Fruit fly (Drosophila melanogaster) whole organism, prepupa: Measurements from ENCODE around the gene SPoCk.

Experiments
- Blimp-1 ChIP-seq: fragments of 200-800 bp; sonication (Bioruptor generic); optimal IDR thresholded peaks from 3 replicates; lab custom pipeline; 2017; ENCODE audit warnings: missing biosample characterization, missing genetic modification characterization, mild to moderate bottlenecking, moderate library complexity, missing genetic modification reagents
- CG10631 ChIP-seq: fragments of 200-800 bp; sonication (Bioruptor generic); optimal IDR thresholded peaks from 2 replicates; lab custom pipeline; 2016; ENCODE audit warnings: missing biosample characterization, missing genetic modification characterization
- CG11294 ChIP-seq: fragments of 200-800 bp; sonication (Bioruptor generic); IDR thresholded peaks from 2 replicates; pipeline ENCODE4 v1.3.6; 2022; ENCODE audit warnings: missing biosample characterization, missing genetic modification characterization
- CG11902 ChIP-seq: fragments of 200-800 bp; sonication (Bioruptor generic); optimal IDR thresholded peaks from 3 replicates; lab custom pipeline; 2016; ENCODE audit warnings: missing biosample characterization, missing genetic modification characterization
- CG15336 ChIP-seq: fragments of 200-800 bp; sonication (Bioruptor generic); IDR thresholded peaks from 2 replicates; pipeline ENCODE4 v1.3.6; 2022; ENCODE audit warnings: missing biosample characterization, missing genetic modification characterization
- CG1621 ChIP-seq: fragments of 200-800 bp; sonication (Bioruptor generic); optimal IDR thresholded peaks from 3 replicates; lab custom pipeline; 2018; ENCODE audit warnings: missing biosample characterization, mild to moderate bottlenecking, missing genetic modification characterization
- CG16779 ChIP-seq: fragments of 200-800 bp; sonication (Bioruptor generic); optimal IDR thresholded peaks from 3 replicates; lab custom pipeline; 2017; ENCODE audit warnings: missing biosample characterization, mild to moderate bottlenecking, missing genetic modification characterization
- CG3032 ChIP-seq: fragments of 200-800 bp; optimal IDR thresholded peaks from 2 replicates; lab custom pipeline; 2019; ENCODE audit warnings: missing biosample characterization, mild to moderate bottlenecking, missing genetic modification characterization, moderate library complexity
- CG32006 ChIP-seq: fragments of 200-800 bp; sonication (Bioruptor generic); optimal IDR thresholded peaks from 3 replicates; lab custom pipeline; 2017; ENCODE audit warnings: missing biosample characterization, mild to moderate bottlenecking, missing genetic modification characterization
- CG3919 ChIP-seq: fragments of 200-800 bp; sonication (Bioruptor generic); optimal IDR thresholded peaks from 3 replicates; lab custom pipeline; 2016; ENCODE audit warnings: missing biosample characterization, missing genetic modification characterization
- CG4318 ChIP-seq: fragments of 200-800 bp; sonication (Bioruptor generic); optimal IDR thresholded peaks from 3 replicates; lab custom pipeline; 2017; ENCODE audit warnings: missing biosample characterization, mild to moderate bottlenecking, missing genetic modification characterization
- CG6276 ChIP-seq: fragments of 200-800 bp; sonication (Bioruptor generic); optimal IDR thresholded peaks from 2 replicates; lab custom pipeline; 2017; ENCODE audit warnings: missing biosample characterization, mild to moderate bottlenecking, missing genetic modification characterization
- CG6792 ChIP-seq: fragments of 200-800 bp; sonication (Bioruptor generic); optimal IDR thresholded peaks from 3 replicates; lab custom pipeline; 2016; ENCODE audit warnings: missing biosample characterization, missing genetic modification characterization
- CG6808 ChIP-seq: fragments of 200-800 bp; sonication (Bioruptor generic); optimal IDR thresholded peaks from 3 replicates; lab custom pipeline; 2017; ENCODE audit warnings: missing biosample characterization, missing genetic modification characterization, mild to moderate bottlenecking, moderate library complexity, missing genetic modification reagents
- CG7368 ChIP-seq: fragments of 200-800 bp; sonication (Bioruptor generic); optimal IDR thresholded peaks from 3 replicates; lab custom pipeline; 2016; ENCODE audit warnings: missing biosample characterization, missing genetic modification characterization
- CG8319 ChIP-seq: fragments of 200-800 bp; sonication (Bioruptor generic); optimal IDR thresholded peaks from 3 replicates; lab custom pipeline; 2016; ENCODE audit warnings: missing biosample characterization, missing genetic modification characterization
- CG9139 ChIP-seq: fragments of 200-800 bp; sonication (Bioruptor generic); optimal IDR thresholded peaks from 3 replicates; lab custom pipeline; 2017; ENCODE audit warnings: missing biosample characterization, mild to moderate bottlenecking, missing genetic modification characterization
- Eip75B ChIP-seq: fragments of 200-800 bp; sonication (Bioruptor generic); optimal IDR thresholded peaks from 3 replicates; lab custom pipeline; 2016; ENCODE audit warnings: missing biosample characterization, missing genetic modification characterization
- Eip78C ChIP-seq: fragments of 200-800 bp; sonication (Bioruptor generic); peaks from one replicate; lab custom pipeline; 2016; ENCODE audit warnings: missing biosample characterization, missing genetic modification characterization
- Ets96B ChIP-seq: fragments of 200-800 bp; optimal IDR thresholded peaks from 2 replicates; lab custom pipeline; 2019; ENCODE audit warnings: missing biosample characterization, mild to moderate bottlenecking, missing genetic modification characterization, moderate library complexity
- Hr38 ChIP-seq: sonication (Bioruptor generic); optimal IDR thresholded peaks from 2 replicates; lab custom pipeline; 2016; ENCODE audit warnings: missing biosample characterization, missing genetic modification characterization
- Hr39 ChIP-seq: fragments of 200-800 bp; sonication (Bioruptor generic); optimal IDR thresholded peaks from 2 replicates; lab custom pipeline; 2016; ENCODE audit warnings: missing biosample characterization, missing genetic modification characterization
- Hr4 ChIP-seq: fragments of 200-800 bp; sonication (Bioruptor generic); optimal IDR thresholded peaks from 3 replicates; lab custom pipeline; 2016; ENCODE audit warnings: missing biosample characterization, missing genetic modification characterization
- OdsH ChIP-seq: fragments of 200-800 bp; sonication (Bioruptor generic); optimal IDR thresholded peaks from 3 replicates; lab custom pipeline; 2016; ENCODE audit warnings: missing biosample characterization, missing genetic modification characterization
- Smox ChIP-seq: fragments of 200-800 bp; sonication (Bioruptor generic); optimal IDR thresholded peaks from 3 replicates; lab custom pipeline; 2016; ENCODE audit warnings: missing biosample characterization, missing genetic modification characterization
- Sox102F ChIP-seq: fragments of 200-800 bp; sonication (Bioruptor generic); optimal IDR thresholded peaks from 2 replicates; lab custom pipeline; 2016; ENCODE audit warnings: missing biosample characterization, mild to moderate bottlenecking, missing genetic modification characterization
- Sox15 ChIP-seq: fragments of 200-800 bp; sonication (Bioruptor generic); optimal IDR thresholded peaks from 3 replicates; lab custom pipeline; 2016; ENCODE audit warnings: missing biosample characterization, missing genetic modification characterization
- acj6 ChIP-seq: fragments of 200-800 bp; sonication (Bioruptor generic); optimal IDR thresholded peaks from 3 replicates; lab custom pipeline; 2016; ENCODE audit warnings: missing biosample characterization, missing genetic modification characterization
- cyc ChIP-seq: fragments of 200-800 bp; sonication (Bioruptor generic); optimal IDR thresholded peaks from 3 replicates; lab custom pipeline; 2016; ENCODE audit warnings: missing biosample characterization, missing genetic modification characterization
- dac ChIP-seq: fragments of 200-800 bp; sonication (Bioruptor generic); optimal IDR thresholded peaks from 2 replicates; lab custom pipeline; 2017; ENCODE audit warnings: missing biosample characterization, mild to moderate bottlenecking, missing genetic modification characterization
- dsx ChIP-seq: fragments of 200-800 bp; optimal IDR thresholded peaks from 3 replicates; lab custom pipeline; 2019; ENCODE audit warnings: missing biosample characterization, mild to moderate bottlenecking, missing genetic modification characterization, moderate library complexity; ENCODE audit not compliant: poor library complexity, severe bottlenecking
- eg ChIP-seq: fragments of 200-800 bp; sonication (Bioruptor generic); IDR thresholded peaks from 3 replicates; pipeline ENCODE4 v1.3.6; 2022; ENCODE audit warnings: missing biosample characterization, missing genetic modification characterization
- esn ChIP-seq: fragments of 200-800 bp; sonication (Bioruptor generic); optimal IDR thresholded peaks from 2 replicates; lab custom pipeline; 2016; ENCODE audit warnings: missing biosample characterization, mild to moderate bottlenecking, missing genetic modification characterization, moderate library complexity
- fd85E ChIP-seq: fragments of 200-800 bp; sonication (Bioruptor generic); optimal IDR thresholded peaks from 3 replicates; lab custom pipeline; 2016; ENCODE audit warnings: missing biosample characterization, missing genetic modification characterization
- fkh ChIP-seq: fragments of 200-800 bp; sonication (Bioruptor generic); optimal IDR thresholded peaks from 3 replicates; lab custom pipeline; 2017; ENCODE audit warnings: missing biosample characterization, mild to moderate bottlenecking, missing genetic modification characterization, moderate library complexity
- lz ChIP-seq: fragments of 200-800 bp; sonication (Bioruptor generic); optimal IDR thresholded peaks from 3 replicates; lab custom pipeline; 2016; ENCODE audit warnings: missing biosample characterization, missing genetic modification characterization
- net ChIP-seq: fragments of 200-800 bp; sonication (Bioruptor generic); optimal IDR thresholded peaks from 3 replicates; lab custom pipeline; 2016; ENCODE audit warnings: missing biosample characterization, missing genetic modification characterization
- salr ChIP-seq, 2 experiments: fragments of 200-800 bp; sonication (Bioruptor generic); optimal IDR thresholded peaks; 3 replicates each; lab custom pipeline; 2016 to 2018; ENCODE audit warnings: missing biosample characterization in 2 of 2, missing genetic modification characterization in 2 of 2, mild to moderate bottlenecking in 1 of 2
- spab ChIP-seq: fragments of 200-800 bp; sonication (Bioruptor generic); optimal IDR thresholded peaks from 2 replicates; lab custom pipeline; 2017; ENCODE audit warnings: missing biosample characterization, mild to moderate bottlenecking, missing genetic modification characterization, missing genetic modification reagents
- ss ChIP-seq, 2 experiments: fragments of 200-800 bp; sonication (Bioruptor generic); optimal IDR thresholded peaks; 2 replicates in 1 of 2; 3 replicates in 1 of 2; lab custom pipeline; 2017 to 2018; ENCODE audit warnings: mild to moderate bottlenecking in 2 of 2, missing biosample characterization in 2 of 2, missing genetic modification characterization in 2 of 2, moderate library complexity in 1 of 2
- svp ChIP-seq: fragments of 200-800 bp; sonication (Bioruptor generic); peaks from one replicate; lab custom pipeline; 2016; ENCODE audit warnings: missing biosample characterization, missing genetic modification characterization
- topi ChIP-seq: fragments of 200-800 bp; sonication (Bioruptor generic); optimal IDR thresholded peaks from 3 replicates; lab custom pipeline; 2016; ENCODE audit warnings: missing biosample characterization, missing genetic modification characterization
- vri ChIP-seq: fragments of 200-800 bp; sonication (Bioruptor generic); optimal IDR thresholded peaks from 3 replicates; lab custom pipeline; 2016; ENCODE audit warnings: missing biosample characterization, mild to moderate bottlenecking, missing genetic modification characterization

The SPoCk gene

DNA sequence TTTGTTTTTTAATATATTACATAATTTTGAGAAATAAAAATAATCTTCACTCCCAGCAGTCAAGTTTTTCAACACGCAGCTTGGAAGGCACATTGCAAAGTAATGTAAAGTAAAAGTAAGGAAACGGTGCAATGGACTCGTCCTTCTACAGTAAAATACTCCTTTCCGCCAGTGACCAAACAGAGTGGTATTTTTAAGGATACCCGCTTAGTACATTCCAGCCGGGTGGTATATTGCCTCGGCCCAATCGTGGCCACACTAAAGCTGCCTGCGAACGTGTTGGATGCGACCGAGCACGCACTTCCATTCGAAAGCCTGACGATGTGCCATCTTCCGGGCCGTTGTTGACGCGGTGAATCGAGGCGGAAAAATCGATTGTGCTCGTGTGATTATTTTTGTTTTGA lies at the start of gene SPoCk:
SPoCk (plus strand) TSS at position 298 of the 404 bp plus-strand sequence.
- TF ChIP-seq CG3032: peak; percentile 9
- no peak for TF ChIP-seq CG4318
- TF ChIP-seq CG3919 (GFP tag; lab: Kevin White, UChicago): peak; percentile 29
- no peak for TF ChIP-seq CG6792
- peak; percentile 21 to 34 for TF ChIP-seq ss (GFP tag; optimal IDR thresholded peaks at IDR 0.05; lab: Kevin White, UChicago)
- TF ChIP-seq net (GFP tag; lab: Kevin White, UChicago): no peak
- peak; percentile 69 for TF ChIP-seq Eip78C (GFP tag; lab: Kevin White, UChicago)
- TF ChIP-seq CG1621 (tag; lab: Kevin White, UChicago): peak; percentile 63
- no peak for TF ChIP-seq acj6
- peak; percentile 57 for TF ChIP-seq svp
- peak; percentile 39 for TF ChIP-seq dsx (GFP tag; lab: Kevin White, UChicago)

DNA sequence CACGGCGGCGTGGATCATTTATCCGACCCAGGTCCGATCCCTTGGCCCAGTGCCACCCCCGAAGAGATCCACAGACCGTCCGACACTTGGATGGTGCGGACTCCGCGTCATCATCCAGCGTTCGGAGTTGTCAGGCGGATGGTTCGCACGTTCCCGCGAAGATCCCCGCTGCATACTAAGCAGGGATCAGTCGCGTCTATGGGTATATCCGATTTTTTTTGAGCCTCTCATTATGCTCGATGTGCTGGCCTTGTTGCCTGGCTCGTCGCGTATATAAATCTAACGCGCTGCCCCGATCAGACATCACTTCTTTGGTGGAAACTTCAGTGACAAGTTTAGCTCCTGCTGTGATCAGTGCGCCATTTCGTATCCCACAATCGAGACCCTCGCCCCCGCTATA lies 37.4 kb upstream of the SPoCk start, which contains the start of gene CG11370:
CG11370 (plus strand) TSS at position 301 of the 400 bp plus-strand sequence.
- TF ChIP-seq CG11294 (GFP tag; lab: Robert Waterston, UW) (no peak), CG6276 (GFP tag; lab: Kevin White, UChicago) (no peak), lz (GFP tag; lab: Kevin White, UChicago) (no peak), Blimp-1 (GFP tag; lab: Kevin White, UChicago) (no peak), spab (GFP tag; lab: Kevin White, UChicago) (no peak), fkh (GFP tag; lab: Kevin White, UChicago) (no peak), CG16779 (tag; lab: Kevin White, UChicago) (no peak), esn (GFP tag; lab: Kevin White, UChicago) (no peak), cyc (GFP tag; lab: Kevin White, UChicago) (no peak), CG8319 (GFP tag; lab: Kevin White, UChicago) (no peak), fd85E (GFP tag; lab: Kevin White, UChicago) (no peak), CG10631 (no peak)

DNA sequence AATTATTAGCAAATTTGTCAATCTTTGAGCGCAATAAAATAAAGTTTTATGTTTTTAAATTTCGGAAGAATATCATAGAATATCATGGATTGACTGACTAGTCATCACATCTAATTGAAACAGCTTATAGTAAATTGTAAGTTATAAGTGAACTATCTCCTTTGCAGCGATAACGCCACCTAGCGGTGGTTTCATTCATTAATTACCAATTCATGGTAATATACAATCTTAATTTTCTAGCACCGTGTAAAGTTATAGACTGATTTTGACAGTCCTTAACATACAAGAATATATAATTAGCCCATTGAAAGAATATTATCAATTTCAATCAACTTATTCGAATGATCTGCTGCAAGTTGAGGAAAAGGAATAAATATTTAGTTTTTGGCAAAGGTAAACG lies 35.6 kb upstream of the SPoCk start:
- TF ChIP-seq Ets96B (tag; lab: Kevin White, UChicago) (no peak), Eip78C (GFP tag; lab: Kevin White, UChicago) (peak; percentile 4), CG11902 (GFP tag; lab: Kevin White, UChicago) (no peak)

DNA sequence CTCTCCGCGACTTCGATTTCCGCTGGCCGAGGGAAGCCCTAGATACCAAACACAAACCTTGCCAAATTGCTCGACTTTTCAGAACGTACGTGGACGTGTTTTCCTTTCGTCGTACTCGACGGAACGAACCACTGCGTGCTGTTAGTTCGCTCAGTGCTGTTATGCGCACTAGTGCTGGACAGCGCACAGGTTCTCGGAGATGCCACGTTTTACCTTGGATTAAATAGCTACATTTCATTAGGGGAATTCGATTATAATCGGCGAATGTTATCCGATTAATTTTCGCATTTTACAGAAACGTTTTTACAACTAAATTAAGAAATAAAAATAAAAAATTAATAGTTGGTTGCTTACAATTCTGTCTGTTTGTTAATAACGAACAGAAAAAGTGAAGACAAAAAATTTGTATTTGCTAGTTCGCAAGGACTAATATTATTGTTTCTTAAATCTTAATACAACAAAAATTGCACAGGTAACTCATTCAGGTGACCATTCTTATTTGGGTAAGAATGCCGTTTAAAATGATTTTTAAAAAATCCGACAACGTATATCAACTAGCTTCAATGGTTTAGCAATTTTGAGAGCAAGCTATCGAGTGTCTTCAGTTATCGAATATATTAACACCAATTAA lies 32.0 kb upstream of the SPoCk start, which contains the start of the genes ArfGAP3 and CG32452:
ArfGAP3 (minus strand) TSS at position 441 of the 631 bp plus-strand sequence.
CG32452 (plus strand) TSS at position 592 of the 631 bp plus-strand sequence.
- peak; percentile 71 for TF ChIP-seq CG32006
- no peak for TF ChIP-seq CG15336 (GFP tag; lab: Robert Waterston, UW)
- peak; percentile 79 for TF ChIP-seq Eip75B (GFP tag; lab: Kevin White, UChicago)
- peak; percentile 76 for TF ChIP-seq Hr4 (GFP tag; lab: Kevin White, UChicago)
- no peak for TF ChIP-seq CG6276 (GFP tag; lab: Kevin White, UChicago)
- no peak; the same call in 1 of the 2 replicates for TF ChIP-seq CG11294 (GFP tag; lab: Robert Waterston, UW)
- TF ChIP-seq net (GFP tag; lab: Kevin White, UChicago): peak; percentile 6
- peak; percentile 55 for TF ChIP-seq CG11902 (GFP tag; lab: Kevin White, UChicago)
- TF ChIP-seq Smox: no peak
- peak; percentile 45 for TF ChIP-seq dsx (GFP tag; lab: Kevin White, UChicago)
- TF ChIP-seq Ets96B (tag; lab: Kevin White, UChicago): peak; percentile 52
- peak; percentile 43 for TF ChIP-seq CG7368
- TF ChIP-seq CG6808: no peak
- peak in 1 of 2 experiments; percentile 70 for TF ChIP-seq salr (GFP tag; optimal IDR thresholded peaks at IDR 0.05; lab: Kevin White, UChicago)
- peak; percentile 67 for TF ChIP-seq topi (GFP tag; lab: Kevin White, UChicago)
- peak; percentile 72 for TF ChIP-seq CG3919 (GFP tag; lab: Kevin White, UChicago)
- TF ChIP-seq CG9139 (GFP tag; lab: Kevin White, UChicago): no peak
- TF ChIP-seq CG16779 (tag; lab: Kevin White, UChicago): no peak
- peak; percentile 76 for TF ChIP-seq Eip78C (GFP tag; lab: Kevin White, UChicago)
- peak; percentile 85 for TF ChIP-seq eg (GFP tag; lab: Robert Waterston, UW)
- TF ChIP-seq Hr39: peak; percentile 71
- no peak for TF ChIP-seq Blimp-1 (GFP tag; lab: Kevin White, UChicago)
- TF ChIP-seq vri: no peak
- TF ChIP-seq Hr38 (GFP tag; lab: Kevin White, UChicago): no peak
- no peak for TF ChIP-seq dac (GFP tag; lab: Kevin White, UChicago)
- no peak for TF ChIP-seq fd85E (GFP tag; lab: Kevin White, UChicago)
- peak; percentile 55 for TF ChIP-seq Sox15
- TF ChIP-seq CG10631: peak; percentile 75
- peak; percentile 77 for TF ChIP-seq OdsH
- peak; percentile 50 for TF ChIP-seq CG1621 (tag; lab: Kevin White, UChicago)
- TF ChIP-seq Sox102F (GFP tag; lab: Kevin White, UChicago): no peak
